ENCODE assay signal across 2 worm cellular contexts in the genomic region with DNA sequence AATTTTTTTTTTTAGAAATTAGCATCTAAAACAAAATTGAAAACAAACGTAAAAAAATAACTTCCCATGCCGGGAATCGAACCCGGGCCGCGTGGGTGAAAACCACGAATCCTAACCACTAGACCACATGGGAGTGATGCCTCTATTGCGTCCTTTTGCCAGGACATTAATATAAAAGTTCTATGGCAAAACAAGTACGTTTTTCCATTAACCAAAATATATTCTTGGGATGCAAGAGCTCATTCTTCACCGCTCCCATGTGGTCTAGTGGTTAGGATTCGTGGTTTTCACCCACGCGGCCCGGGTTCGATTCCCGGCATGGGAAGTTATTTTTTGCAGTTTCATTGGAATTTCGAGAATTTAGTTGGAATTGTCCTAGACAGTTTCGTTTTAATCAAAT.
A peak's percentile ranks its signal among the peaks of the same experiment; 100 is the strongest.
TF ChIP-seq lines count a peak whose summit lies in the region.

No protein-coding gene starts in this region.

TF ChIP-seq in whole organism, L4 larva, 104 proteins besides CTCF, POLR2A, EP300 and RAD21 (continued from another document):
- peak; percentile 46; the same call in 1 of the 2 replicates for TF ChIP-seq hmg-1.1 (GFP tag; IDR thresholded peaks at IDR 0.05; lab: Robert Waterston, UW)
- TF ChIP-seq dmd-9 (GFP tag; IDR thresholded peaks at IDR 0.05; lab: Robert Waterston, UW), result 0 out of 2 replicates have a peak, but pooled peaks have one; percentile 52

TF ChIP-seq in whole organism, young adult, 124 proteins besides CTCF, POLR2A, EP300 and RAD21 (continued from another document):
- peak; percentile 77 for TF ChIP-seq snpc-1.3 (tag; optimal IDR thresholded peaks at IDR 0.05; lab: Kevin White, UChicago; ENCODE audit: insufficient read depth)
- TF ChIP-seq snpc-3.4 (tag; optimal IDR thresholded peaks at IDR 0.05; lab: Kevin White, UChicago), result peak; percentile 49
- 0 out of 2 replicates have a peak, but pooled peaks have one; percentile 7 for TF ChIP-seq F33H1.4 (GFP tag; IDR thresholded peaks at IDR 0.05; lab: Robert Waterston, UW)
- peak; percentile 82 for TF ChIP-seq ztf-25 (GFP tag; IDR thresholded peaks at IDR 0.05; lab: Robert Waterston, UW)
- peak; percentile 71; the same call in 1 of the 2 replicates for TF ChIP-seq hmg-20 (GFP tag; IDR thresholded peaks at IDR 0.05; lab: Robert Waterston, UW)
- peak; percentile 76 for TF ChIP-seq rpc-1 (optimal IDR thresholded peaks at IDR 0.05; lab: Kevin White, UChicago)
- TF ChIP-seq rpc-1 (tag; optimal IDR thresholded peaks at IDR 0.05; lab: Kevin White, UChicago), result peak; percentile 86
- TF ChIP-seq ztf-18 (tag; optimal IDR thresholded peaks at IDR 0.05; lab: Kevin White, UChicago), result peak; percentile 86
- peak; percentile 87 for TF ChIP-seq Y56A3A.18 (GFP tag; IDR thresholded peaks at IDR 0.05; lab: Robert Waterston, UW)
- TF ChIP-seq hmg-1.2 (GFP tag; IDR thresholded peaks at IDR 0.05; lab: Robert Waterston, UW), result peak; percentile 72
- peak; percentile 77 for TF ChIP-seq nhr-90 (tag; optimal IDR thresholded peaks at IDR 0.05; lab: Kevin White, UChicago)
- 0 out of 2 replicates have a peak, but pooled peaks have one; percentile 13 for TF ChIP-seq egrh-3 (GFP tag; IDR thresholded peaks at IDR 0.05; lab: Robert Waterston, UW)
- peak; percentile 30; the same call in 1 of the 2 replicates for TF ChIP-seq lir-1 (GFP tag; conservative IDR thresholded peaks at IDR 0.05; lab: Robert Waterston, UW)
- TF ChIP-seq egl-44 (GFP tag; IDR thresholded peaks at IDR 0.05; lab: Robert Waterston, UW), result 0 out of 2 replicates have a peak, but pooled peaks have one; percentile 59
- TF ChIP-seq nhr-80 (tag; optimal IDR thresholded peaks at IDR 0.05; lab: Kevin White, UChicago), result peak; percentile 16
- peak; percentile 67 for TF ChIP-seq athp-1 (tag; optimal IDR thresholded peaks at IDR 0.05; lab: Kevin White, UChicago)
- peak; percentile 94 for TF ChIP-seq tbp1 (GFP tag; optimal IDR thresholded peaks at IDR 0.05; lab: Kevin White, UChicago)
- peak; percentile 41 for TF ChIP-seq atf-7 (tag; optimal IDR thresholded peaks at IDR 0.05; lab: Kevin White, UChicago)
- peak; percentile 35 for TF ChIP-seq fkh-3 (tag; optimal IDR thresholded peaks at IDR 0.05; lab: Kevin White, UChicago)
- TF ChIP-seq ceh-58 (GFP tag; IDR thresholded peaks at IDR 0.05; lab: Robert Waterston, UW), result 0 out of 2 replicates have a peak, but pooled peaks have one; percentile 4
- peak; percentile 63 for TF ChIP-seq T07F8.4 (tag; optimal IDR thresholded peaks at IDR 0.05; lab: Kevin White, UChicago)
- peak; percentile 64 for TF ChIP-seq mxl-1 (tag; optimal IDR thresholded peaks at IDR 0.05; lab: Kevin White, UChicago)
- peak; percentile 79 for TF ChIP-seq nfyb-1 (GFP tag; IDR thresholded peaks at IDR 0.05; lab: Robert Waterston, UW)
